Fruit fly (Drosophila melanogaster) whole organism, wandering third instar larva: Measurements from ENCODE around the gene CG33941.

Experiments
- Abd-B ChIP-seq: fragments of >200 bp; optimal IDR thresholded peaks from 2 replicates; lab custom pipeline; 2017; ENCODE audit warnings: missing biosample characterization, missing genetic modification characterization
- CG32264 ChIP-seq: fragments of 200-800 bp; sonication (Bioruptor generic); optimal IDR thresholded peaks from 2 replicates; lab custom pipeline; 2016; ENCODE audit warnings: missing biosample characterization, missing genetic modification characterization
- CG9705 ChIP-seq: fragments of 200-800 bp; sonication (Bioruptor generic); optimal IDR thresholded peaks from 2 replicates; lab custom pipeline; 2018; ENCODE audit warnings: missing biosample characterization, mild to moderate bottlenecking, missing genetic modification characterization
- CrebA ChIP-seq: fragments of 200-800 bp; sonication (Bioruptor generic); optimal IDR thresholded peaks from 2 replicates; lab custom pipeline; 2016; ENCODE audit warnings: missing biosample characterization, mild to moderate bottlenecking, missing genetic modification characterization, borderline replicate concordance
- Dfd ChIP-seq: fragments of >200 bp; optimal IDR thresholded peaks from 2 replicates; lab custom pipeline; 2017; ENCODE audit warnings: missing biosample characterization, missing genetic modification characterization
- Dif ChIP-seq: fragments of 200-275, 200-300 bp; sonication (Bioruptor generic); optimal IDR thresholded peaks from 2 replicates; lab custom pipeline; 2018; ENCODE audit warnings: missing biosample characterization, missing genetic modification characterization; ENCODE audit not compliant: partially characterized antibody
- GATAd ChIP-seq: sonication (Bioruptor generic); optimal IDR thresholded peaks from 2 replicates; lab custom pipeline; 2016; ENCODE audit warnings: missing biosample characterization, missing genetic modification characterization
- HLH106 ChIP-seq: fragments of 200-800 bp; optimal IDR thresholded peaks from 3 replicates; lab custom pipeline; 2019; ENCODE audit warnings: missing biosample characterization, mild to moderate bottlenecking, missing genetic modification characterization, moderate library complexity
- Hnf4 ChIP-seq: fragments of 200-800 bp; sonication (Bioruptor generic); optimal IDR thresholded peaks from 2 replicates; lab custom pipeline; 2016; ENCODE audit warnings: missing biosample characterization, mild to moderate bottlenecking, missing genetic modification characterization
- Hr78 ChIP-seq: fragments of >200 bp; optimal IDR thresholded peaks from 2 replicates; lab custom pipeline; 2017; ENCODE audit warnings: missing biosample characterization, missing genetic modification characterization
- Hr83 ChIP-seq: fragments of 200-300 bp; sonication (Bioruptor generic); optimal IDR thresholded peaks from 2 replicates; lab custom pipeline; 2016; ENCODE audit warnings: missing biosample characterization, mild to moderate bottlenecking, missing genetic modification characterization, moderate library complexity; ENCODE audit not compliant: poor library complexity, severe bottlenecking
- Jra ChIP-seq: sonication (Bioruptor generic); optimal IDR thresholded peaks from 2 replicates; lab custom pipeline; 2016; ENCODE audit warnings: missing biosample characterization, missing genetic modification characterization
- Mio ChIP-seq: sonication (Bioruptor generic); optimal IDR thresholded peaks from 2 replicates; lab custom pipeline; 2016; ENCODE audit warnings: missing biosample characterization, missing genetic modification characterization
- Myc ChIP-seq: fragments of >200 bp; optimal IDR thresholded peaks from 2 replicates; lab custom pipeline; 2017
- N ChIP-seq: fragments of >200 bp; optimal IDR thresholded peaks from 2 replicates; lab custom pipeline; 2018; ENCODE audit warnings: missing biosample characterization, missing external identifiers, missing genetic modification characterization
- OdsH ChIP-seq: fragments of 200-800 bp; sonication (Bioruptor generic); optimal IDR thresholded peaks from 2 replicates; lab custom pipeline; 2016; ENCODE audit warnings: missing biosample characterization, mild to moderate bottlenecking, missing genetic modification characterization
- Rel ChIP-seq, 2 experiments: fragments of 200-800 bp; sonication (Bioruptor generic) in 1 of 2; optimal IDR thresholded peaks; 2 replicates in 1 of 2; 3 replicates in 1 of 2; lab custom pipeline; 2016 to 2019; ENCODE audit warnings: mild to moderate bottlenecking in 2 of 2, missing biosample characterization in 2 of 2, missing genetic modification characterization in 2 of 2, moderate library complexity in 1 of 2
- Sp1 ChIP-seq: fragments of 200-800 bp; sonication (Bioruptor generic); optimal IDR thresholded peaks from 3 replicates; lab custom pipeline; 2019; ENCODE audit warnings: missing biosample characterization, mild to moderate bottlenecking, missing genetic modification characterization, moderate library complexity
- Vsx2 ChIP-seq: fragments of 200-300, 225-300 bp; sonication (Bioruptor generic); optimal IDR thresholded peaks from 2 replicates; lab custom pipeline; 2018; ENCODE audit warnings: missing biosample characterization, missing genetic modification characterization; ENCODE audit not compliant: partially characterized antibody
- br ChIP-seq: fragments of 200-800 bp; sonication (Bioruptor generic); optimal IDR thresholded peaks from 2 replicates; lab custom pipeline; 2016; ENCODE audit warnings: missing biosample characterization, missing genetic modification characterization
- brk ChIP-seq: fragments of 200-800 bp; sonication (Bioruptor generic); optimal IDR thresholded peaks from 2 replicates; lab custom pipeline; 2016; ENCODE audit warnings: missing biosample characterization, mild to moderate bottlenecking, missing genetic modification characterization
- dl ChIP-seq, 2 experiments: fragments of 175-275, 200-275 bp in 1 of 2; fragments of 200-275 bp in 1 of 2; sonication (Bioruptor generic); optimal IDR thresholded peaks; lab custom pipeline; 2018; ENCODE audit warnings: mild to moderate bottlenecking in 2 of 2, missing biosample characterization in 2 of 2, missing genetic modification characterization in 2 of 2, moderate library complexity in 2 of 2; ENCODE audit not compliant: partially characterized antibody in 2 of 2, insufficient read depth in 1 of 2
- dmrt93B ChIP-seq: fragments of 200-800 bp; sonication (Bioruptor generic); optimal IDR thresholded peaks from 2 replicates; lab custom pipeline; 2018; ENCODE audit warnings: missing biosample characterization, mild to moderate bottlenecking, missing genetic modification characterization
- dsf ChIP-seq: sonication (Bioruptor generic); optimal IDR thresholded peaks from 2 replicates; lab custom pipeline; 2016; ENCODE audit warnings: missing biosample characterization, missing genetic modification characterization, borderline replicate concordance
- ey ChIP-seq: fragments of 200-800 bp; sonication (Bioruptor generic); optimal IDR thresholded peaks from 2 replicates; lab custom pipeline; 2016; ENCODE audit warnings: missing biosample characterization, missing genetic modification characterization
- foxo ChIP-seq, 2 experiments: fragments of 200-800 bp; sonication (Bioruptor generic); optimal IDR thresholded peaks; 2 replicates in 1 of 2; 3 replicates in 1 of 2; lab custom pipeline; 2016 to 2017; ENCODE audit warnings: missing biosample characterization in 2 of 2, missing genetic modification characterization in 2 of 2
- fru ChIP-seq: fragments of 200-800 bp; sonication (Bioruptor generic); optimal IDR thresholded peaks from 3 replicates; lab custom pipeline; 2016; ENCODE audit warnings: missing biosample characterization, mild to moderate bottlenecking, missing genetic modification characterization
- h ChIP-seq: fragments of 200-800 bp; sonication (Bioruptor generic); optimal IDR thresholded peaks from 3 replicates; lab custom pipeline; 2016; ENCODE audit warnings: missing biosample characterization, mild to moderate bottlenecking, missing genetic modification characterization
- jim ChIP-seq: fragments of 175-275, 200-325 bp; sonication (Bioruptor generic); optimal IDR thresholded peaks from 2 replicates; lab custom pipeline; 2016; ENCODE audit warnings: missing biosample characterization, mild to moderate bottlenecking, missing genetic modification characterization
- lola ChIP-seq: fragments of >200 bp; optimal IDR thresholded peaks from 2 replicates; lab custom pipeline; 2017; ENCODE audit warnings: missing biosample characterization, missing genetic modification characterization
- pan ChIP-seq: fragments of >200 bp; optimal IDR thresholded peaks from 2 replicates; lab custom pipeline; 2017
- psq ChIP-seq: fragments of 200-800 bp; sonication (Bioruptor generic); optimal IDR thresholded peaks from 3 replicates; lab custom pipeline; 2017; ENCODE audit warnings: missing biosample characterization, mild to moderate bottlenecking, missing genetic modification characterization, moderate library complexity
- rgr ChIP-seq: fragments of 200-800 bp; sonication (Bioruptor generic); optimal IDR thresholded peaks from 3 replicates; lab custom pipeline; 2016; ENCODE audit warnings: missing biosample characterization, mild to moderate bottlenecking, missing genetic modification characterization
- sage ChIP-seq: fragments of 200-800 bp; sonication (Bioruptor generic); optimal IDR thresholded peaks from 2 replicates; lab custom pipeline; 2016; ENCODE audit warnings: missing biosample characterization, mild to moderate bottlenecking, missing genetic modification characterization
- sv ChIP-seq: fragments of 200-800 bp; sonication (Bioruptor generic); optimal IDR thresholded peaks from 3 replicates; lab custom pipeline; 2016; ENCODE audit warnings: missing biosample characterization, missing genetic modification characterization
- tai ChIP-seq: sonication (Bioruptor generic); optimal IDR thresholded peaks from 2 replicates; lab custom pipeline; 2016; ENCODE audit warnings: missing biosample characterization, missing genetic modification characterization
- usp ChIP-seq: fragments of >200 bp; optimal IDR thresholded peaks from 2 replicates; lab custom pipeline; 2017; ENCODE audit warnings: missing biosample characterization, missing genetic modification characterization
- woc ChIP-seq: sonication (Bioruptor generic); optimal IDR thresholded peaks from 2 replicates; lab custom pipeline; 2016; ENCODE audit warnings: missing biosample characterization, mild to moderate bottlenecking, missing genetic modification characterization

CG33941 gene

dm6 chr4:507252-508202 is 40.2 kb downstream of the CG33941 start:
- TF ChIP-seq pan (lab: Kevin White, UChicago) (no peak), psq (GFP tag; lab: Kevin White, UChicago) (peak; percentile 18), Dif (peak; percentile 44), GATAd (no peak), rgr (GFP tag; lab: Kevin White, UChicago) (no peak), CG9705 (GFP tag; lab: Kevin White, UChicago) (no peak), Vsx2 (GFP tag; lab: Kevin White, UChicago) (peak; percentile 3), OdsH (GFP tag; lab: Kevin White, UChicago) (no peak), Mio (GFP tag; lab: Kevin White, UChicago) (no peak), Hr83 (GFP tag; lab: Kevin White, UChicago) (no peak), usp (GFP tag; lab: Kevin White, UChicago) (no peak), Hr78 (no peak), tai (GFP tag; lab: Kevin White, UChicago) (no peak), sage (no peak), Myc (lab: Kevin White, UChicago) (no peak), Jra (GFP tag; lab: Kevin White, UChicago) (no peak), lola (GFP tag; lab: Kevin White, UChicago) (no peak), Hnf4 (GFP tag; lab: Kevin White, UChicago) (no peak), Rel (GFP tag; optimal IDR thresholded peaks at IDR 0.05; lab: Kevin White, UChicago) (no peak), Rel (tag; optimal IDR thresholded peaks at IDR 0.05; lab: Kevin White, UChicago) (no peak), CrebA (GFP tag; lab: Kevin White, UChicago) (no peak), fru (GFP tag; lab: Kevin White, UChicago) (peak; percentile 43), foxo (GFP tag; optimal IDR thresholded peaks at IDR 0.05; lab: Kevin White, UChicago) (no peak), br (no peak), jim (GFP tag; lab: Kevin White, UChicago) (no peak), Abd-B (GFP tag; lab: Kevin White, UChicago) (no peak), N (GFP tag; lab: Kevin White, UChicago) (no peak), sv (GFP tag; lab: Kevin White, UChicago) (no peak), CG32264 (GFP tag; lab: Kevin White, UChicago) (no peak), ey (no peak), Sp1 (no peak), Dfd (no peak), brk (GFP tag; lab: Kevin White, UChicago) (no peak), dsf (GFP tag; lab: Kevin White, UChicago) (no peak), HLH106 (no peak), dl (GFP tag; optimal IDR thresholded peaks at IDR 0.05; lab: Kevin White, UChicago; ENCODE audit: insufficient read depth in 1 of 2, partially characterized antibody in 2 of 2) (peak in 1 of 2 experiments; percentile 28), dmrt93B (GFP tag; lab: Kevin White, UChicago) (no peak), h (no peak), woc (GFP tag; lab: Kevin White, UChicago) (no peak)

dm6 chr4:508405-508955 is 41.2 kb downstream of the CG33941 start:
- no peak for TF ChIP-seq rgr (GFP tag; lab: Kevin White, UChicago)
- peak; percentile 52 for TF ChIP-seq Dif
- TF ChIP-seq OdsH (GFP tag; lab: Kevin White, UChicago): no peak
- TF ChIP-seq Hr83 (GFP tag; lab: Kevin White, UChicago): no peak
- TF ChIP-seq fru (GFP tag; lab: Kevin White, UChicago): peak; percentile 3
- no peak for TF ChIP-seq N (GFP tag; lab: Kevin White, UChicago)
- TF ChIP-seq Mio (GFP tag; lab: Kevin White, UChicago): no peak
- no peak for TF ChIP-seq psq (GFP tag; lab: Kevin White, UChicago)
- no peak for TF ChIP-seq foxo (GFP tag; optimal IDR thresholded peaks at IDR 0.05; lab: Kevin White, UChicago)
- no peak for TF ChIP-seq lola (GFP tag; lab: Kevin White, UChicago)
- TF ChIP-seq sv (GFP tag; lab: Kevin White, UChicago): no peak
- no peak for TF ChIP-seq CG9705 (GFP tag; lab: Kevin White, UChicago)
- TF ChIP-seq Sp1: no peak
- TF ChIP-seq Hr78: no peak
- no peak for TF ChIP-seq Abd-B (GFP tag; lab: Kevin White, UChicago)
- no peak for TF ChIP-seq dsf (GFP tag; lab: Kevin White, UChicago)
- TF ChIP-seq CrebA (GFP tag; lab: Kevin White, UChicago): peak; percentile 41
- TF ChIP-seq Dfd: no peak
- TF ChIP-seq dl (GFP tag; optimal IDR thresholded peaks at IDR 0.05; lab: Kevin White, UChicago; ENCODE audit: insufficient read depth in 1 of 2, partially characterized antibody in 2 of 2): peak in 1 of 2 experiments; percentile 11
- TF ChIP-seq Myc (lab: Kevin White, UChicago): no peak
- TF ChIP-seq GATAd: no peak
- TF ChIP-seq Vsx2 (GFP tag; lab: Kevin White, UChicago): peak; percentile 2
- no peak for TF ChIP-seq brk (GFP tag; lab: Kevin White, UChicago)
- no peak for TF ChIP-seq pan (lab: Kevin White, UChicago)
- TF ChIP-seq ey: no peak
- no peak for TF ChIP-seq sage
- TF ChIP-seq, all 38 proteins: peak for 5
